Worm (Caenorhabditis elegans): ENCODE measurements around the gene lgc-55.

ce11 chrV:19999789-20000188 is 23.1 kb upstream of the lgc-55 start:
- TF ChIP-seq unc-39 (tag; optimal IDR thresholded peaks at IDR 0.05) (no peak), mab-5 (tag; optimal IDR thresholded peaks at IDR 0.05) (no peak), lin-13 (tag; optimal IDR thresholded peaks at IDR 0.05) (no peak), elt-3 (tag; optimal IDR thresholded peaks at IDR 0.05) (no peak), elt-1 (tag; optimal IDR thresholded peaks at IDR 0.05; ENCODE audit: borderline replicate concordance, insufficient read depth) (no peak), ces-1 (GFP tag; optimal IDR thresholded peaks at IDR 0.05) (no peak), lin-32 (GFP tag; optimal IDR thresholded peaks at IDR 0.05) (no peak), bed-3 (GFP tag; optimal IDR thresholded peaks at IDR 0.05) (no peak), ceh-39 (tag; optimal IDR thresholded peaks at IDR 0.05) (no peak), blmp-1 (tag; optimal IDR thresholded peaks at IDR 0.05) (no peak), hlh-1 (tag; optimal IDR thresholded peaks at IDR 0.05) (no peak), M03D4.4 (tag; optimal IDR thresholded peaks at IDR 0.05) (no peak), tbx-8 (GFP tag; optimal IDR thresholded peaks at IDR 0.05) (no peak), pha-4 (tag; optimal IDR thresholded peaks at IDR 0.05) (no peak)

Data from whole organism, mixed stage, embryonic.